Worm (Caenorhabditis elegans) whole organism, late embryonic: ENCODE measurements around the gene coa-3.
A peak's percentile ranks its signal among the peaks of the same experiment; 100 is the strongest.

Experiments used
- C08G9.2 ChIP-seq: sonication (generic microtip); optimal IDR thresholded peaks from 2 replicates; lab custom pipeline; 2016; ENCODE audit warnings: mild to moderate bottlenecking, missing genetic modification characterization, moderate library complexity, missing compliant biosample characterization
- C38D4.7 ChIP-seq: fragments of 200-800 bp; sonication (Bioruptor generic); optimal IDR thresholded peaks from 2 replicates; lab custom pipeline; 2018; ENCODE audit warnings: mild to moderate bottlenecking, missing genetic modification characterization, moderate library complexity, missing compliant biosample characterization
- K02D7.2 ChIP-seq: sonication (generic microtip); optimal IDR thresholded peaks from 2 replicates; lab custom pipeline; 2017; ENCODE audit warnings: mild to moderate bottlenecking, missing genetic modification characterization, missing compliant biosample characterization
- K09A11.1 ChIP-seq: sonication (generic microtip); optimal IDR thresholded peaks from 2 replicates; lab custom pipeline; 2017; ENCODE audit warnings: antibody characterized with exemption, mild to moderate bottlenecking, missing genetic modification characterization, missing compliant biosample characterization; ENCODE audit not compliant: insufficient read depth
- T23F11.4 ChIP-seq: fragments of 200-800 bp; sonication (Bioruptor generic); optimal IDR thresholded peaks from 2 replicates; lab custom pipeline; 2018; ENCODE audit warnings: mild to moderate bottlenecking, missing genetic modification characterization, missing compliant biosample characterization
- ahr-1 ChIP-seq: sonication (generic microtip); optimal IDR thresholded peaks from 2 replicates; lab custom pipeline; 2016; ENCODE audit warnings: missing genetic modification characterization, missing compliant biosample characterization
- ceh-18 ChIP-seq: sonication (generic microtip); optimal IDR thresholded peaks from 2 replicates; lab custom pipeline; 2016; ENCODE audit warnings: missing genetic modification characterization, missing compliant biosample characterization
- ceh-19 ChIP-seq: fragments of 200-800 bp; sonication (Bioruptor generic); optimal IDR thresholded peaks from 2 replicates; lab custom pipeline; 2018; ENCODE audit warnings: mild to moderate bottlenecking, missing genetic modification characterization, missing compliant biosample characterization
- ceh-2 ChIP-seq: sonication (generic microtip); optimal IDR thresholded peaks from 2 replicates; lab custom pipeline; 2016; ENCODE audit warnings: missing genotype, missing genetic modification characterization, missing compliant biosample characterization
- ceh-22 ChIP-seq: sonication (generic microtip); optimal IDR thresholded peaks from 2 replicates; lab custom pipeline; 2017; ENCODE audit warnings: missing biosample characterization, missing genetic modification characterization
- ceh-24 ChIP-seq: sonication (generic microtip); optimal IDR thresholded peaks from 2 replicates; lab custom pipeline; 2016; ENCODE audit warnings: mild to moderate bottlenecking, missing genetic modification characterization, missing compliant biosample characterization
- ceh-34 ChIP-seq: sonication (generic microtip); optimal IDR thresholded peaks from 2 replicates; lab custom pipeline; 2016; ENCODE audit warnings: mild to moderate bottlenecking, missing genetic modification characterization, missing compliant biosample characterization
- ceh-6 ChIP-seq: fragments of 200-800 bp; sonication (Bioruptor generic); optimal IDR thresholded peaks from 2 replicates; lab custom pipeline; 2018; ENCODE audit warnings: mild to moderate bottlenecking, missing genetic modification characterization, missing compliant biosample characterization
- ceh-9 ChIP-seq: sonication (generic microtip); optimal IDR thresholded peaks from 2 replicates; lab custom pipeline; 2016; ENCODE audit warnings: mild to moderate bottlenecking, missing genetic modification characterization, inconsistent platforms, missing compliant biosample characterization
- che-1 ChIP-seq: sonication (generic microtip); optimal IDR thresholded peaks from 2 replicates; lab custom pipeline; 2016; ENCODE audit warnings: mild to moderate bottlenecking, missing genetic modification characterization, missing compliant biosample characterization
- dmd-4 ChIP-seq: sonication (generic microtip); optimal IDR thresholded peaks from 2 replicates; lab custom pipeline; 2016; ENCODE audit warnings: borderline replicate concordance, missing genetic modification characterization, missing compliant biosample characterization
- elt-2 ChIP-seq: sonication (generic microtip); optimal IDR thresholded peaks from 2 replicates; lab custom pipeline; 2016; ENCODE audit warnings: missing genetic modification reagents, missing genetic modification characterization, missing compliant biosample characterization
- ets-4 ChIP-seq: sonication (generic microtip); optimal IDR thresholded peaks from 2 replicates; lab custom pipeline; 2016; ENCODE audit warnings: missing genetic modification characterization, missing compliant biosample characterization
- eyg-1 ChIP-seq: sonication (generic microtip); optimal IDR thresholded peaks from 2 replicates; lab custom pipeline; 2016; ENCODE audit warnings: missing genotype, missing genetic modification characterization, missing compliant biosample characterization
- fax-1 ChIP-seq: sonication (generic microtip); optimal IDR thresholded peaks from 2 replicates; lab custom pipeline; 2016; ENCODE audit warnings: missing genotype, missing genetic modification characterization, missing compliant biosample characterization
- fkh-10 ChIP-seq: fragments of 150-350 bp; optimal IDR thresholded peaks from 2 replicates; lab custom pipeline; 2014; ENCODE audit warnings: missing biosample characterization, missing genetic modification reagents, missing genetic modification characterization
- fkh-6 ChIP-seq: sonication (generic microtip); optimal IDR thresholded peaks from 2 replicates; lab custom pipeline; 2016; ENCODE audit warnings: missing genetic modification characterization, missing compliant biosample characterization
- gmeb-2 ChIP-seq: sonication (generic microtip); optimal IDR thresholded peaks from 2 replicates; lab custom pipeline; 2016; ENCODE audit warnings: missing genetic modification characterization, inconsistent platforms, missing compliant biosample characterization
- hlh-15 ChIP-seq: sonication (generic microtip); optimal IDR thresholded peaks from 2 replicates; lab custom pipeline; 2016; ENCODE audit warnings: missing genetic modification characterization, missing compliant biosample characterization
- hlh-6 ChIP-seq: sonication (generic microtip); optimal IDR thresholded peaks from 2 replicates; lab custom pipeline; 2016; ENCODE audit warnings: missing genotype, missing genetic modification characterization, missing compliant biosample characterization
- hlh-8 ChIP-seq: sonication (generic microtip); optimal IDR thresholded peaks from 2 replicates; lab custom pipeline; 2016; ENCODE audit warnings: missing genotype, missing genetic modification characterization, missing compliant biosample characterization
- lim-6 ChIP-seq: sonication (generic microtip); optimal IDR thresholded peaks from 2 replicates; lab custom pipeline; 2016; ENCODE audit warnings: missing genetic modification characterization, missing compliant biosample characterization
- lin-11 ChIP-seq: fragments of 200-800 bp; sonication (Bioruptor generic); optimal IDR thresholded peaks from 2 replicates; lab custom pipeline; 2018; ENCODE audit warnings: mild to moderate bottlenecking, missing genetic modification characterization, missing compliant biosample characterization
- nfya-1 ChIP-seq: sonication (generic microtip); optimal IDR thresholded peaks from 2 replicates; lab custom pipeline; 2017; ENCODE audit warnings: missing genetic modification characterization, mild to moderate bottlenecking, missing compliant biosample characterization, antibody characterized with exemption, moderate library complexity
- nhr-11 ChIP-seq: fragments of 150-350 bp; optimal IDR thresholded peaks from 2 replicates; lab custom pipeline; 2014; ENCODE audit warnings: missing biosample characterization, missing genetic modification characterization
- npax-4 ChIP-seq: sonication (generic microtip); optimal IDR thresholded peaks from 2 replicates; lab custom pipeline; 2016; ENCODE audit warnings: missing genetic modification characterization, missing compliant biosample characterization
- pag-3 ChIP-seq: sonication (generic microtip); optimal IDR thresholded peaks from 2 replicates; lab custom pipeline; 2016; ENCODE audit warnings: missing compliant biosample characterization, missing genetic modification characterization, borderline replicate concordance
- pat-9 ChIP-seq: fragments of 200-800 bp; sonication (Bioruptor generic); optimal IDR thresholded peaks from 2 replicates; lab custom pipeline; 2018; ENCODE audit warnings: mild to moderate bottlenecking, missing genetic modification characterization, moderate library complexity, missing compliant biosample characterization
- pax-1 ChIP-seq: fragments of 150-350 bp; optimal IDR thresholded peaks from 2 replicates; lab custom pipeline; 2014; ENCODE audit warnings: missing biosample characterization, missing genetic modification characterization
- pha-4 ChIP-seq: fragments of 150-350 bp; optimal IDR thresholded peaks from 2 replicates; lab custom pipeline; 2018; ENCODE audit warnings: missing biosample characterization, missing genetic modification reagents, missing genetic modification characterization
- pqm-1 ChIP-seq: sonication (generic microtip); optimal IDR thresholded peaks from 2 replicates; lab custom pipeline; 2016; ENCODE audit warnings: missing genetic modification characterization, missing compliant biosample characterization
- pros-1 ChIP-seq: fragments of 150-350 bp; optimal IDR thresholded peaks from 2 replicates; lab custom pipeline; 2014; ENCODE audit warnings: missing biosample characterization, missing genetic modification reagents, missing genetic modification characterization
- ref-2 ChIP-seq: sonication (generic microtip); optimal IDR thresholded peaks from 2 replicates; lab custom pipeline; 2016; ENCODE audit warnings: missing genetic modification characterization, missing compliant biosample characterization
- rnt-1 ChIP-seq: sonication (generic microtip); optimal IDR thresholded peaks from 2 replicates; lab custom pipeline; 2016; ENCODE audit warnings: missing genetic modification characterization, missing compliant biosample characterization
- tbx-2 ChIP-seq: sonication (generic microtip); optimal IDR thresholded peaks from 2 replicates; lab custom pipeline; 2016; ENCODE audit warnings: missing genetic modification characterization, missing compliant biosample characterization
- tbx-7 ChIP-seq: sonication (generic microtip); optimal IDR thresholded peaks from 2 replicates; lab custom pipeline; 2016; ENCODE audit warnings: missing genotype, missing genetic modification characterization, missing compliant biosample characterization
- unc-55 ChIP-seq: sonication (generic microtip); optimal IDR thresholded peaks from 2 replicates; lab custom pipeline; 2017; ENCODE audit warnings: missing biosample characterization, missing genetic modification reagents, missing genetic modification characterization

coa-3 gene

DNA sequence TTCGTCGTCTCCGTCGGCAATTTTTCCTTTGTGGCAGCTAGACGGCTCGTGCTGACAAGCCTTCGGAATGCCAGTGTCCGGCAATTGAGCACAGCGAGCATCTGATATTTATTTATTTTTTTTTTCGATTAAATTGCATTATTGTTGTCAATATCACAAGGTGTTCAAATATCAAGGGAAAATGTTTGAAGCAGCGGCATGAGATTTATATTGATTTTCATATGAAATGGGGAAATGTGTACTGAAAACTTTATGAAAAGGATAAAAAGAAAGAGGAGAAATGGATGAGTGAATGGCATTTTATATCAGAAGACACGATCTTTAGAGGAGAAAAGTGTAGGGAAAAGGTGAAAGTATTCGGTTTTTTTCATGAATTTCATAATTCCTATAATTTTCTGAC is at the start of gene coa-3:
Gene coa-3, minus strand, starts transcription at position 101 of the 400 bp plus-strand sequence.
- TF ChIP-seq K09A11.1 (tag; lab: Kevin White, UChicago) (no peak), hlh-6 (tag; lab: Kevin White, UChicago) (no peak), eyg-1 (tag; lab: Kevin White, UChicago) (no peak), fax-1 (tag; lab: Kevin White, UChicago) (no peak), pag-3 (no peak), ceh-9 (no peak), pha-4 (no peak), npax-4 (no peak), K02D7.2 (no peak)

DNA sequence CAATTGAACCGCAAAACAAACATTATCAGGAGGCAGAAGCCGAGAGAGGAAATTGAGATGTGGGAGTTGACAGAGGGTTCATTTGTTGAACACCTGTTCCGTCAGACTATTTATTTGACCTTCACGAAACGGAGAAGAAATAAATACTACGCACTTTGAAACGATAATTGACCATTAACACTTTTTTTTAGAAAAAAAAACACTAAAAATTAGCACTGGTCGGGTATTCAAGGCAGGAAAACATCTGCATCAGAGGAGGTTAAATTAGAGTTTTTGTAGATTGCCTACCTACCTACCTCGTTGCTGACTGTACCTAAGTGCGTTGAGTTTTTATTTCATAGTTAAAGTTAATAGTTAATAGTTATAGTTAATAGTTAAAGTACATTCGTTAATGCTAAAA is 47.6 kb upstream of the coa-3 start:
- no peak for TF ChIP-seq npax-4
- peak; percentile 8 for TF ChIP-seq pax-1 (tag; lab: Kevin White, UChicago)
- TF ChIP-seq ref-2 (tag; lab: Kevin White, UChicago), result no peak
- no peak for TF ChIP-seq che-1 (tag; lab: Kevin White, UChicago)

DNA sequence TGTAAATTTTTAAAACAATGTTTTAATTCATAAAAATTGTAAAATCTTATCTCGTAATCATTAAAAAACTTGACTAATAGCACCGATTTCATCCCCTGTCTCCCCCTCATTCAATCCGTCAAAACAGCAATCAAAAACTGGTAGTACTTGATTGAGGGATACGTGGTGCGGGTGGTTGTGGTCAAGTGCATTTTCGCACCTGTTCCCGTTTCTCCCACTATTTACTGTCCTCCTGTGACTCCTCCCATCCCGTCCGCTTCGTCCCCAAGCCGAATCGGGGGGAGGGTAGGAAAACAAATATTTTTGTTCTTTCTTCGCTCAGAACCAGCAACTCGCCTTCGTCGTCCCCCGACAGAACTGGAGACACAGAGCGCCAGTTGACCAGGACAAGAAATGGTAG is 46.4 kb upstream of the coa-3 start, which contains the start of gene lgc-27:
Gene lgc-27, plus strand, starts transcription at position 301 of the 400 bp plus-strand sequence.
- TF ChIP-seq tbx-2 (tag; lab: Kevin White, UChicago) (peak; percentile 44), C08G9.2 (tag; lab: Kevin White, UChicago) (no peak)

DNA sequence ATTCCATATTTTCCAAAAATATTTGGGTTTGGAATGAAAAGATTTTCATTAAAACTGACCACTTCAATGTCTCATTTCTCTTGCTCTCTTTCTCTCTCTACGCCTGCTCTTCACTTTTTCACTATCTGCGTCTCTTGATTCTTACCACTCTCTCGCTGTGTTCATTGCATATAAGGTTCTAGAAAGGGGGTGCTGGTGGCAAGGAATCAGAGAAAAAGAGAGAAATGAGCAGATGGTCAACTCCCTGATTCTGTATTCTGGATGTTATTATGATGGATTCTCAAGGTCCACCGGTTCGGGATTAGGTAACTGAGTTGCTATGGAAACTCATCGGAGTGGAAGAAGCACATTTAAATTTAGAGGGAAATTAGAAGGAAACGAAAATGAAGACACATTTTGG is 38.3 kb upstream of the coa-3 start:
- TF ChIP-seq ref-2 (tag; lab: Kevin White, UChicago) (peak; percentile 22), nfya-1 (tag; lab: Kevin White, UChicago) (peak; percentile 38), ceh-2 (tag; lab: Kevin White, UChicago) (no peak)
- TF ChIP-seq, all 69 proteins: peak for 2

DNA sequence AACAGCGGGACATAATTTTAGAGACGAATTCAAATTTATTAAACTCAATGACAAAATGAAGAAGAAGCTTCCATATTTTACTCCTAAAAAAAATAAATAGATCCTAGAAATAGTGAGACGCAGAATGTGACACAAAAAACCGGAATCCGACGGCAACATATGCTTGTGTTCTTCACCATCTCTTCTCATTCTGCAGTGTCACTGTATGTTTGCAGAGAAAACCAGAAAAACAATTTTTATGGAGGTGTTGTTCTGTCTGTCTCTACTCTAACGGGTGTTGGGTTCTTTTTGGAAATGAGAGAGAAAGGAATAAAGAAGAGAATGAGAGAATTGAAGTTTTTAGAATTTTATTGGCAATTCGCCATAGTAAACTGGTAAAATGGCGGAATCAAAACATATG is 36.5 kb upstream of the coa-3 start:
- no peak for TF ChIP-seq gmeb-2 (tag; lab: Kevin White, UChicago)
- no peak for TF ChIP-seq T23F11.4 (GFP tag; lab: Kevin White, UChicago)
- TF ChIP-seq hlh-8 (tag; lab: Kevin White, UChicago), result no peak
- TF ChIP-seq ceh-34 (tag; lab: Kevin White, UChicago), result no peak
- TF ChIP-seq pag-3, result no peak
- no peak for TF ChIP-seq lin-11
- no peak for TF ChIP-seq hlh-15
- no peak for TF ChIP-seq nfya-1 (tag; lab: Kevin White, UChicago)
- no peak for TF ChIP-seq ets-4
- no peak for TF ChIP-seq pros-1
- no peak for TF ChIP-seq C08G9.2 (tag; lab: Kevin White, UChicago)
- TF ChIP-seq pat-9 (tag; lab: Kevin White, UChicago), result no peak
- TF ChIP-seq fkh-6, result no peak
- TF ChIP-seq nhr-11, result no peak
- TF ChIP-seq ahr-1 (tag; lab: Kevin White, UChicago), result no peak
- no peak for TF ChIP-seq ceh-19
- no peak for TF ChIP-seq unc-55
- TF ChIP-seq fax-1 (tag; lab: Kevin White, UChicago), result no peak
- TF ChIP-seq ceh-24 (tag; lab: Kevin White, UChicago), result no peak

DNA sequence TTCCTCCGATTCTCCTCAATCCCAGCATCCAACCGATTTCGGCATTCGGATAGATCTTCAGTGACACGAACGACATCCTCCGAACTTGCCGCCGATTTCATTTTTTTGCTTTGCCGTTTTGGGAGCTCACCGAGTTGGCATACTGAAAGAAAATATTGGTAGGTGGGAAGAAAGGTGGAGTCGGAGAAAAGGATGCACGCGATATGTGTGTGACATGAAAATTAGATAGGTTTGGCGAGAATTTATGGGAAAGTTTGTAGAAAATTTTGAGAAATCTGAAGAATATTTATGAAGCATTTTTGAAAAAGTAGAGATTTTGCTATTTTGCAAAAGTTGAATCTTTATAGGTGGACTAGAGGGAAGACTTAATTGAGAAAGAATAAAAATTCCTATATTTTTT is 35.8 kb upstream of the coa-3 start, which contains the start of gene che-10:
Gene che-10, minus strand, starts transcription at position 101 of the 400 bp plus-strand sequence.
- TF ChIP-seq fkh-6 (no peak), ceh-34 (tag; lab: Kevin White, UChicago) (no peak), tbx-7 (no peak), ceh-19 (no peak), nfya-1 (tag; lab: Kevin White, UChicago) (no peak), lin-11 (no peak), fkh-10 (no peak), nhr-11 (no peak), elt-2 (tag; lab: Kevin White, UChicago) (no peak), T23F11.4 (GFP tag; lab: Kevin White, UChicago) (no peak), C38D4.7 (no peak), dmd-4 (no peak), rnt-1 (tag; lab: Kevin White, UChicago) (no peak), ceh-18 (tag; lab: Kevin White, UChicago) (no peak), lim-6 (tag; lab: Kevin White, UChicago) (no peak), pqm-1 (no peak), hlh-8 (tag; lab: Kevin White, UChicago) (no peak), ceh-22 (no peak), pha-4 (no peak), ceh-6 (GFP tag; lab: Kevin White, UChicago) (no peak)
